Fruit fly (Drosophila melanogaster): ENCODE data around the gene CG8086.
A peak's percentile ranks its signal among the peaks of the same experiment; 100 is the strongest.

CG8086 gene

dm6 chr2L:8211070-8211469, 46.2 kb downstream of the CG8086 start, which contains the start of gene Ssb-c31a (continued):
- TF ChIP-seq CG31388 (GFP tag; optimal IDR thresholded peaks at IDR 0.05) (no peak), Dad (GFP tag; optimal IDR thresholded peaks at IDR 0.05) (peak; percentile 57), CG10654 (GFP tag; optimal IDR thresholded peaks at IDR 0.05) (peak; percentile 6), ham (GFP tag; IDR thresholded peaks at IDR 0.05) (no peak), sc (optimal IDR thresholded peaks at IDR 0.05) (no peak), sc (GFP tag; optimal IDR thresholded peaks at IDR 0.05) (no peak), CG14667 (GFP tag; IDR thresholded peaks at IDR 0.05) (no peak), twi (tag; optimal IDR thresholded peaks at IDR 0.05) (peak; percentile 46), Atf3 (GFP tag; optimal IDR thresholded peaks at IDR 0.05) (no peak), CG11093 (GFP tag; IDR thresholded peaks at IDR 0.05) (no peak), stc (GFP tag; IDR thresholded peaks at IDR 0.05) (no peak), CG8478 (optimal IDR thresholded peaks at IDR 0.05) (no peak), CG2129 (GFP tag; IDR thresholded peaks at IDR 0.05; ENCODE audit: partially characterized antibody) (peak; percentile 76), CG17385 (GFP tag; optimal IDR thresholded peaks at IDR 0.05) (peak; percentile 66), Ets97D (GFP tag; optimal IDR thresholded peaks at IDR 0.05) (peak; percentile 66), CoRest (tag; optimal IDR thresholded peaks at IDR 0.05) (peak; percentile 60), Hr39 (optimal IDR thresholded peaks at IDR 0.05) (no peak), zfh1 (GFP tag; IDR thresholded peaks at IDR 0.05) (peak; percentile 9; the same call in 1 of the 3 replicates), CG14014 (GFP tag; IDR thresholded peaks at IDR 0.05) (no peak), Ssrp (tag; optimal IDR thresholded peaks at IDR 0.05) (peak; percentile 15), crc (GFP tag; optimal IDR thresholded peaks at IDR 0.05) (no peak), BtbVII (GFP tag; optimal IDR thresholded peaks at IDR 0.05) (no peak), CG2678 (tag; optimal IDR thresholded peaks at IDR 0.05) (peak; percentile 53), sna (GFP tag; IDR thresholded peaks at IDR 0.05; ENCODE audit: partially characterized antibody) (peak; percentile 63; the same call in 1 of the 2 replicates), CG10366 (GFP tag; IDR thresholded peaks at IDR 0.05) (peak; percentile 30; the same call in 1 of the 2 replicates), CHES-1-like (GFP tag; optimal IDR thresholded peaks at IDR 0.05) (peak; percentile 39), Blimp-1 (GFP tag; optimal IDR thresholded peaks at IDR 0.05) (peak; percentile 30), Hr3 (GFP tag; optimal IDR thresholded peaks at IDR 0.05) (peak; percentile 18), CG6683 (GFP tag; optimal IDR thresholded peaks at IDR 0.05) (no peak), CG13894 (tag; optimal IDR thresholded peaks at IDR 0.05) (no peak), bbx (GFP tag; IDR thresholded peaks at IDR 0.05; ENCODE audit: partially characterized antibody) (peak; percentile 40; the same call in 1 of the 2 replicates), CG2712 (tag; optimal IDR thresholded peaks at IDR 0.05) (peak; percentile 60), E2f2 (GFP tag; IDR thresholded peaks at IDR 0.05) (peak; percentile 82), CG4404 (GFP tag; IDR thresholded peaks at IDR 0.05) (no peak), Eip74EF (GFP tag; optimal IDR thresholded peaks at IDR 0.05) (no peak), CG9817 (tag; optimal IDR thresholded peaks at IDR 0.05) (peak; percentile 48), CG9215 (GFP tag; IDR thresholded peaks at IDR 0.05) (peak; percentile 57), Sry-β (GFP tag; optimal IDR thresholded peaks at IDR 0.05) (no peak), CG12155 (GFP tag; optimal IDR thresholded peaks at IDR 0.05) (peak; percentile 56), chinmo (GFP tag; IDR thresholded peaks at IDR 0.05; ENCODE audit: partially characterized antibody) (0 out of 4 replicates have a peak, but pooled peaks have one; percentile 47), CG18764 (GFP tag; optimal IDR thresholded peaks at IDR 0.05) (peak; percentile 60), Ravus (GFP tag; IDR thresholded peaks at IDR 0.05) (no peak), CG13624 (GFP tag; optimal IDR thresholded peaks at IDR 0.05) (peak; percentile 82), kah (GFP tag; optimal IDR thresholded peaks at IDR 0.05) (no peak), tio (GFP tag; optimal IDR thresholded peaks at IDR 0.05) (no peak), Sox100B (GFP tag; optimal IDR thresholded peaks at IDR 0.05) (peak; percentile 43), CG4820 (GFP tag; optimal IDR thresholded peaks at IDR 0.05) (peak; percentile 15), insv (GFP tag; optimal IDR thresholded peaks at IDR 0.05) (peak in 1 of 2 experiments; percentile 34), CG18262 (tag; optimal IDR thresholded peaks at IDR 0.05) (peak; percentile 58), Chrac-16 (GFP tag; optimal IDR thresholded peaks at IDR 0.05) (peak; percentile 62), CG2120 (GFP tag; optimal IDR thresholded peaks at IDR 0.05) (peak; percentile 80), CG7556 (GFP tag; optimal IDR thresholded peaks at IDR 0.05) (peak; percentile 55)

All from whole organism, embryonic.